Fruit fly (Drosophila melanogaster): ENCODE measurements around the gene Rhau.

The Rhau gene

DNA sequence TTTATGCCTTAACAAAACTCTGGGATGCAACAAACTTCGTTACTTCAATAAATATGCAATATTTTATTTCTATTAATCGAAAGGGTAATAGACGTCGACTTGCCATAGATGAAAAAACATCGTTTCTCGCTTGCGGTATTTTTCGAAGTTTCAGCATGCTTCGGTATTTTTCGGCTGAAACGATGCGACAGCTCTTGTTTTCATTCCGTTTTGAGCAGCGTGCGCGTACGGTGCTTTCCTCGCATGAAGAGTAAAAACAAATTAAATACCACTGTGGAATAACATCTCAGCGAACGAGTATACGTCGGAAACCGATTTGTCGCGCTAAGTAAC, 39.7 kb upstream of the Rhau start, which contains the start of gene CG9328 (continued):
- TF ChIP-seq Atf3 (GFP tag; optimal IDR thresholded peaks at IDR 0.05): no peak
- peak; percentile 39; the same call in 1 of the 2 replicates for TF ChIP-seq slbo (GFP tag; IDR thresholded peaks at IDR 0.05)
- peak; percentile 70 for TF ChIP-seq CG17829 (tag; optimal IDR thresholded peaks at IDR 0.05)
- TF ChIP-seq ap (GFP tag; IDR thresholded peaks at IDR 0.05): no peak
- no peak for TF ChIP-seq CG11247 (GFP tag; IDR thresholded peaks at IDR 0.05)
- TF ChIP-seq CG1233 (GFP tag; optimal IDR thresholded peaks at IDR 0.05): no peak
- TF ChIP-seq CG11085 (GFP tag; IDR thresholded peaks at IDR 0.05): no peak
- TF ChIP-seq phol (tag; optimal IDR thresholded peaks at IDR 0.05): no peak
- peak; percentile 19 for TF ChIP-seq Sox102F (GFP tag; optimal IDR thresholded peaks at IDR 0.05)
- peak; percentile 5 for TF ChIP-seq CG6813 (GFP tag; optimal IDR thresholded peaks at IDR 0.05)
- TF ChIP-seq crc (GFP tag; optimal IDR thresholded peaks at IDR 0.05): no peak
- no peak for TF ChIP-seq sisA (GFP tag; IDR thresholded peaks at IDR 0.05)
- no peak for TF ChIP-seq ssp (GFP tag; IDR thresholded peaks at IDR 0.05)
- TF ChIP-seq CG5245 (GFP tag; optimal IDR thresholded peaks at IDR 0.05): peak; percentile 21
- TF ChIP-seq eve (GFP tag; optimal IDR thresholded peaks at IDR 0.05): no peak
- TF ChIP-seq zfh1 (GFP tag; IDR thresholded peaks at IDR 0.05): 0 out of 3 replicates have a peak, but pooled peaks have one; percentile 34
- peak; percentile 45 for TF ChIP-seq Meics (GFP tag; optimal IDR thresholded peaks at IDR 0.05)
- TF ChIP-seq CG17912 (GFP tag; optimal IDR thresholded peaks at IDR 0.05): peak; percentile 56
- no peak for TF ChIP-seq vfl (GFP tag; optimal IDR thresholded peaks at IDR 0.05)
- peak; percentile 3 for TF ChIP-seq NfI (GFP tag; optimal IDR thresholded peaks at IDR 0.05)
- TF ChIP-seq gsb-n (tag; optimal IDR thresholded peaks at IDR 0.05): peak; percentile 62
- TF ChIP-seq bbx (GFP tag; IDR thresholded peaks at IDR 0.05; ENCODE audit: partially characterized antibody): peak; percentile 78
- TF ChIP-seq scrt (GFP tag; optimal IDR thresholded peaks at IDR 0.05): peak; percentile 27
- no peak for TF ChIP-seq Hr78 (GFP tag; optimal IDR thresholded peaks at IDR 0.05)
- TF ChIP-seq CG3065 (GFP tag; optimal IDR thresholded peaks at IDR 0.05): no peak
- TF ChIP-seq Dek (tag; optimal IDR thresholded peaks at IDR 0.05): peak; percentile 25
- TF ChIP-seq CG4820 (GFP tag; optimal IDR thresholded peaks at IDR 0.05): no peak
- TF ChIP-seq gcm (GFP tag; optimal IDR thresholded peaks at IDR 0.05): peak; percentile 17
- peak; percentile 11 for TF ChIP-seq CG9437 (GFP tag; optimal IDR thresholded peaks at IDR 0.05)
- TF ChIP-seq Abd-B (GFP tag; optimal IDR thresholded peaks at IDR 0.05): no peak
- TF ChIP-seq ham (GFP tag; IDR thresholded peaks at IDR 0.05): no peak
- TF ChIP-seq CG2202 (tag; optimal IDR thresholded peaks at IDR 0.05): no peak
- TF ChIP-seq lola (GFP tag; optimal IDR thresholded peaks at IDR 0.05): no peak
- peak; percentile 60 for TF ChIP-seq CG12071 (GFP tag; optimal IDR thresholded peaks at IDR 0.05)
- TF ChIP-seq Gug (GFP tag; IDR thresholded peaks at IDR 0.05): no peak
- TF ChIP-seq tio (GFP tag; optimal IDR thresholded peaks at IDR 0.05): no peak
- TF ChIP-seq CG12391 (tag; optimal IDR thresholded peaks at IDR 0.05): peak; percentile 39
- no peak for TF ChIP-seq CG5953 (GFP tag; IDR thresholded peaks at IDR 0.05)
- TF ChIP-seq disco-r (GFP tag; optimal IDR thresholded peaks at IDR 0.05): no peak
- no peak for TF ChIP-seq H15 (GFP tag; IDR thresholded peaks at IDR 0.05)
- TF ChIP-seq CG12942 (GFP tag; optimal IDR thresholded peaks at IDR 0.05): no peak
- TF ChIP-seq CG2199 (GFP tag; IDR thresholded peaks at IDR 0.05): peak; percentile 82
- no peak for TF ChIP-seq Antp (GFP tag; optimal IDR thresholded peaks at IDR 0.05)
- peak; percentile 56 for TF ChIP-seq NFAT (GFP tag; IDR thresholded peaks at IDR 0.05)
- peak; percentile 46 for TF ChIP-seq unpg (GFP tag; optimal IDR thresholded peaks at IDR 0.05)
- no peak for TF ChIP-seq Nf-YC (tag; optimal IDR thresholded peaks at IDR 0.05)
- no peak for TF ChIP-seq gt (GFP tag; IDR thresholded peaks at IDR 0.05)
- TF ChIP-seq hbn (GFP tag; IDR thresholded peaks at IDR 0.05; ENCODE audit: partially characterized antibody): no peak
- no peak for TF ChIP-seq sens-2 (GFP tag; IDR thresholded peaks at IDR 0.05)
- no peak for TF ChIP-seq Dp (GFP tag; optimal IDR thresholded peaks at IDR 0.05)
- TF ChIP-seq D (optimal IDR thresholded peaks at IDR 0.05): no peak
- no peak for TF ChIP-seq D (GFP tag; optimal IDR thresholded peaks at IDR 0.05)

All from whole organism, embryonic.